Fruit fly (Drosophila melanogaster) whole organism, embryonic: ENCODE measurements around the gene spas.

Experiments used
- CG11398 ChIP-seq: fragments of 200-800 bp; sonication (Bioruptor generic); optimal IDR thresholded peaks from 2 replicates; lab custom pipeline; 2016; ENCODE audit warnings: missing biosample characterization, missing genetic modification characterization
- CG11695 ChIP-seq: fragments of 200-800 bp; sonication (Bioruptor generic); IDR thresholded peaks from 3 replicates; pipeline ENCODE4 v1.3.6; 2022; ENCODE audit warnings: missing biosample characterization, missing genetic modification characterization
- CG1529 ChIP-seq: fragments of 200-800 bp; sonication (Bioruptor generic); optimal IDR thresholded peaks from 3 replicates; lab custom pipeline; 2018; ENCODE audit warnings: missing biosample characterization, missing genetic modification characterization
- CG2120 ChIP-seq: fragments of 200-800 bp; sonication (Bioruptor generic); optimal IDR thresholded peaks from 3 replicates; lab custom pipeline; 2016; ENCODE audit warnings: missing biosample characterization, missing genetic modification characterization
- CG2678 ChIP-seq: fragments of 200-800 bp; sonication (Bioruptor generic); optimal IDR thresholded peaks from 3 replicates; lab custom pipeline; 2019; ENCODE audit warnings: missing biosample characterization, mild to moderate bottlenecking, missing genetic modification characterization, moderate library complexity
- CG2712 ChIP-seq: fragments of 200-800 bp; optimal IDR thresholded peaks from 3 replicates; lab custom pipeline; 2019; ENCODE audit warnings: missing biosample characterization, mild to moderate bottlenecking, missing genetic modification characterization, moderate library complexity
- CG3163 ChIP-seq: fragments of 200-800 bp; sonication (Bioruptor generic); optimal IDR thresholded peaks from 3 replicates; lab custom pipeline; 2016; ENCODE audit warnings: missing biosample characterization, missing genetic modification characterization
- CG34376 ChIP-seq: fragments of 200-800 bp; sonication (Bioruptor generic); optimal IDR thresholded peaks from 2 replicates; lab custom pipeline; 2018; ENCODE audit warnings: missing biosample characterization, mild to moderate bottlenecking, missing genetic modification characterization
- CG3847 ChIP-seq: fragments of 200-800 bp; sonication (Bioruptor generic); IDR thresholded peaks from 2 replicates; pipeline ENCODE4 v1.3.6; 2022; ENCODE audit warnings: missing biosample characterization, missing genetic modification characterization
- CG3995 ChIP-seq: fragments of 200-800 bp; sonication (Bioruptor generic); optimal IDR thresholded peaks from 3 replicates; lab custom pipeline; 2016; ENCODE audit warnings: missing biosample characterization, missing genetic modification characterization
- CG4617 ChIP-seq: fragments of 200-800 bp; sonication (Bioruptor generic); optimal IDR thresholded peaks from 3 replicates; lab custom pipeline; 2016; ENCODE audit warnings: missing biosample characterization, missing genetic modification characterization, borderline replicate concordance
- CG6765 ChIP-seq: fragments of 200-800 bp; sonication (Bioruptor generic); optimal IDR thresholded peaks from 3 replicates; lab custom pipeline; 2017; ENCODE audit warnings: missing biosample characterization, mild to moderate bottlenecking, missing genetic modification characterization
- CG6854 ChIP-seq: fragments of 200-800 bp; sonication (Bioruptor generic); optimal IDR thresholded peaks from 3 replicates; lab custom pipeline; 2017; ENCODE audit warnings: missing biosample characterization, mild to moderate bottlenecking, missing genetic modification characterization
- CG7271 ChIP-seq: fragments of 200-800 bp; sonication (Bioruptor generic); optimal IDR thresholded peaks from 2 replicates; lab custom pipeline; 2018; ENCODE audit warnings: missing biosample characterization, mild to moderate bottlenecking, missing genetic modification characterization, moderate library complexity
- CG7745 ChIP-seq: fragments of 200-800 bp; sonication (Bioruptor generic); optimal IDR thresholded peaks from 2 replicates; lab custom pipeline; 2018; ENCODE audit warnings: missing biosample characterization, mild to moderate bottlenecking, missing genetic modification characterization, moderate library complexity
- CG8290 ChIP-seq, 3 experiments: fragments of 200-800 bp; sonication (Bioruptor generic); optimal IDR thresholded peaks; 2 replicates each; lab custom pipeline; 2016 to 2019; ENCODE audit warnings: missing biosample characterization in 3 of 3, missing genetic modification characterization in 3 of 3, mild to moderate bottlenecking in 2 of 3, moderate library complexity in 1 of 3
- CG9932 ChIP-seq: fragments of 200-800 bp; sonication (Bioruptor generic); IDR thresholded peaks from 2 replicates; pipeline ENCODE4 v1.3.6; 2022; ENCODE audit warnings: missing biosample characterization, missing genetic modification characterization
- CkIIα-i1 ChIP-seq: fragments of 200-800 bp; sonication (Bioruptor generic); IDR thresholded peaks from 2 replicates; pipeline ENCODE4 v1.3.6; 2022; ENCODE audit warnings: missing biosample characterization, missing genetic modification characterization
- D19A ChIP-seq: fragments of 200-800 bp; optimal IDR thresholded peaks from 3 replicates; lab custom pipeline; 2019; ENCODE audit warnings: missing biosample characterization, mild to moderate bottlenecking, missing genetic modification characterization, moderate library complexity
- Dfd ChIP-seq, 2 experiments: fragments of >200 bp; optimal IDR thresholded peaks; 2 replicates each; lab custom pipeline; 2017; ENCODE audit warnings: missing biosample characterization in 2 of 2, missing genetic modification characterization in 2 of 2
- Doc3 ChIP-seq: fragments of 200-800 bp; sonication (Bioruptor generic); IDR thresholded peaks from 3 replicates; pipeline ENCODE4 v1.3.6; 2022; ENCODE audit warnings: missing biosample characterization, missing genetic modification characterization; ENCODE audit not compliant: partially characterized antibody
- ERR ChIP-seq: fragments of 200-800 bp; sonication (Bioruptor generic); optimal IDR thresholded peaks from 2 replicates; lab custom pipeline; 2016; ENCODE audit warnings: missing biosample characterization, missing genetic modification characterization
- Hmr ChIP-seq: fragments of 200-800 bp; sonication (Bioruptor generic); optimal IDR thresholded peaks from 3 replicates; lab custom pipeline; 2017; ENCODE audit warnings: mild to moderate bottlenecking, missing biosample characterization, missing genetic modification reagents, missing genetic modification characterization
- Kr ChIP-seq: fragments of 200-800 bp; sonication (Bioruptor generic); optimal IDR thresholded peaks from 2 replicates; lab custom pipeline; 2017; ENCODE audit warnings: missing biosample characterization, mild to moderate bottlenecking, missing genetic modification characterization
- Mad ChIP-seq: fragments of 200-800 bp; sonication (Bioruptor generic); optimal IDR thresholded peaks from 2 replicates; lab custom pipeline; 2016; ENCODE audit warnings: missing biosample characterization, missing genetic modification characterization
- Med ChIP-seq: fragments of 200-800 bp; sonication (Bioruptor generic); peaks from one replicate; lab custom pipeline; 2016; ENCODE audit warnings: missing biosample characterization, missing genetic modification characterization, mild to moderate bottlenecking, inconsistent platforms, moderate library complexity
- Opbp ChIP-seq: fragments of 200-800 bp; sonication (Bioruptor generic); IDR thresholded peaks from 3 replicates; pipeline ENCODE4 v1.3.6; 2022; ENCODE audit warnings: missing biosample characterization, missing genetic modification characterization; ENCODE audit not compliant: partially characterized antibody
- PHDP ChIP-seq: fragments of 200-800 bp; sonication (Bioruptor generic); optimal IDR thresholded peaks from 3 replicates; lab custom pipeline; 2018; ENCODE audit warnings: missing biosample characterization, mild to moderate bottlenecking, missing genetic modification characterization, moderate library complexity
- Pdp1 ChIP-seq, 2 experiments: fragments of 200-800 bp; sonication (Bioruptor generic); optimal IDR thresholded peaks; 3 replicates each; lab custom pipeline; 2016; ENCODE audit warnings: missing biosample characterization in 2 of 2, missing genetic modification characterization in 2 of 2, mild to moderate bottlenecking in 1 of 2, moderate library complexity in 1 of 2
- Poxn ChIP-seq: fragments of 200-800 bp; sonication (Bioruptor generic); IDR thresholded peaks from 2 replicates; pipeline ENCODE4 v1.3.6; 2022; ENCODE audit warnings: missing biosample characterization, missing genetic modification characterization
- Sox102F ChIP-seq: fragments of 200-800 bp; sonication (Bioruptor generic); optimal IDR thresholded peaks from 2 replicates; lab custom pipeline; 2018; ENCODE audit warnings: missing biosample characterization, mild to moderate bottlenecking, missing genetic modification characterization, moderate library complexity
- ara ChIP-seq: fragments of 200-800 bp; sonication (Bioruptor generic); IDR thresholded peaks from 2 replicates; pipeline ENCODE4 v1.3.6; 2022; ENCODE audit warnings: missing biosample characterization, missing genetic modification characterization
- ash1 ChIP-seq: fragments of 200-800 bp; sonication (Bioruptor generic); optimal IDR thresholded peaks from 2 replicates; lab custom pipeline; 2018; ENCODE audit warnings: missing biosample characterization, mild to moderate bottlenecking, missing genetic modification characterization
- bab2 ChIP-seq: fragments of 200-800 bp; sonication (Bioruptor generic); optimal IDR thresholded peaks from 2 replicates; lab custom pipeline; 2016; ENCODE audit warnings: missing biosample characterization, missing genetic modification characterization
- cg ChIP-seq: fragments of 200-800 bp; sonication (Bioruptor generic); optimal IDR thresholded peaks from 3 replicates; lab custom pipeline; 2019; ENCODE audit warnings: missing biosample characterization, mild to moderate bottlenecking, missing genetic modification characterization, moderate library complexity
- cwo ChIP-seq: fragments of 200-800 bp; sonication (Bioruptor generic); optimal IDR thresholded peaks from 3 replicates; lab custom pipeline; 2017; ENCODE audit warnings: missing biosample characterization, missing genetic modification characterization, mild to moderate bottlenecking, moderate library complexity, missing genetic modification reagents
- danr ChIP-seq: fragments of 200-800 bp; sonication (Bioruptor generic); IDR thresholded peaks from 2 replicates; pipeline ENCODE4 v1.3.6; 2022; ENCODE audit warnings: missing biosample characterization, missing genetic modification characterization
- grau ChIP-seq: fragments of 200-800 bp; optimal IDR thresholded peaks from 3 replicates; lab custom pipeline; 2019; ENCODE audit warnings: missing biosample characterization, mild to moderate bottlenecking, missing genetic modification characterization, moderate library complexity
- jing ChIP-seq: fragments of 200-800 bp; sonication (Bioruptor generic); optimal IDR thresholded peaks from 2 replicates; lab custom pipeline; 2018; ENCODE audit warnings: missing biosample characterization, mild to moderate bottlenecking, missing genetic modification characterization
- kay ChIP-seq: fragments of 200-800 bp; sonication (Bioruptor generic); optimal IDR thresholded peaks from 2 replicates; lab custom pipeline; 2016; ENCODE audit warnings: missing biosample characterization, missing genetic modification characterization
- lilli ChIP-seq: fragments of 200-800 bp; sonication (Bioruptor generic); optimal IDR thresholded peaks from 3 replicates; lab custom pipeline; 2016; ENCODE audit warnings: missing biosample characterization, missing genetic modification characterization
- lmd ChIP-seq: fragments of 200-800 bp; sonication (Bioruptor generic); IDR thresholded peaks from 2 replicates; pipeline ENCODE4 v1.3.6; 2022; ENCODE audit warnings: missing biosample characterization, missing genetic modification characterization
- luna ChIP-seq: fragments of 200-800 bp; sonication (Bioruptor generic); optimal IDR thresholded peaks from 2 replicates; lab custom pipeline; 2016; ENCODE audit warnings: missing biosample characterization, missing genetic modification characterization
- nmo ChIP-seq: fragments of 200-800 bp; sonication (Bioruptor generic); optimal IDR thresholded peaks from 2 replicates; lab custom pipeline; 2018; ENCODE audit warnings: missing biosample characterization, mild to moderate bottlenecking, missing genetic modification characterization, moderate library complexity
- p53 ChIP-seq: fragments of 200-800 bp; sonication (Bioruptor generic); optimal IDR thresholded peaks from 2 replicates; lab custom pipeline; 2016; ENCODE audit warnings: missing biosample characterization, missing genetic modification characterization
- shn ChIP-seq: fragments of 200-800 bp; sonication (Bioruptor generic); optimal IDR thresholded peaks from 3 replicates; lab custom pipeline; 2016; ENCODE audit warnings: missing biosample characterization, missing genetic modification characterization
- slp2 ChIP-seq: fragments of 200-800 bp; sonication (Bioruptor generic); optimal IDR thresholded peaks from 2 replicates; lab custom pipeline; 2016; ENCODE audit warnings: missing biosample characterization, missing genetic modification characterization
- sqz ChIP-seq: fragments of 200-800 bp; sonication (Bioruptor generic); optimal IDR thresholded peaks from 3 replicates; lab custom pipeline; 2018; ENCODE audit warnings: missing biosample characterization, mild to moderate bottlenecking, missing genetic modification characterization
- tgo ChIP-seq: fragments of 200-800 bp; sonication (Bioruptor generic); IDR thresholded peaks from 3 replicates; pipeline ENCODE4 v1.3.6; 2022; ENCODE audit warnings: missing biosample characterization, missing genetic modification characterization
- trh ChIP-seq: fragments of 200-800 bp; sonication (Bioruptor generic); optimal IDR thresholded peaks from 2 replicates; lab custom pipeline; 2016; ENCODE audit warnings: missing biosample characterization, missing genetic modification characterization

The spas gene

DNA sequence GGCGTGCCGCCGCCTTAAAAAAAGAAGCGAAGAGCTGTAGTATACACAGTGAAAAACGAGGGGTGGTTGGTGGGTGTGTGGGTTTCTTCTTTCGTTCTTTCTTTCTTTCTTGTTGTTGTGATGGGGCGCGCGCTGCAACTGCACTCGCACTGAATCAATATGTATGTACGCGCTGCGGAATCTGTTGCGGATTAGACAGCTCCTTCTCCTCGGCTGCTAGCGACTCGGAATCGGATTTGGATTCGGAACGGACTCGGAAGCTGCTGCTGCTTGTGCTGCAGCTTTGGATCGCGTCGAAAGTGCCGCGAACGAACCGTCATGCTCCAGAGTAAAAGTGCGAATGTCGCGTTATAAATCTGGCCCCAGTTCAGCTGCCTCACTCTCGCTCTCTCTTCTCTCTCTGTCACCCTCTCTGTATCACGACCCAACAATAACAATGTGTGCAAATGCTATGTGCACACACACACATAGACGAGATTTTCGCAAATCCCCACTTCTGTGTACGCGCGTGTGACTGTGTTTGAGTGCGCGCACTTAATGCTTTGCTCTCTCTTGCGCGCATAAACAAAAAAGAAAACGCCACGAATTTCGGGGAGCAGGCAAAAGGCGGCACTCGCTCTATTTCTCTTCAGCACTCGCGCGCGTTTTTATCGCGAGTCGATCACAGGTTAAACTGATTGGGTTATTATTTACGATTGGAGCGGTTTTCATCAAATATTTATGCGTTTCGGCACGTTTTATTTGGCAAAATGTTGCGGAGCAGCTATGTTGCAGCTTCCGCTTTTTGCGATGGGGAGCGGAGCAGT is 6.8 kb upstream of the spas start (continued):
- TF ChIP-seq danr: no peak
- no peak for TF ChIP-seq luna (GFP tag; lab: Kevin White, UChicago)
- TF ChIP-seq Med (GFP tag; lab: Kevin White, UChicago): peak; percentile 49
- TF ChIP-seq shn (GFP tag; lab: Kevin White, UChicago): no peak
- TF ChIP-seq CG2678 (tag; lab: Kevin White, UChicago): no peak
- TF ChIP-seq jing (GFP tag; lab: Kevin White, UChicago): no peak
- no peak for TF ChIP-seq Pdp1 (GFP tag; optimal IDR thresholded peaks at IDR 0.05; lab: Kevin White, UChicago)
- no peak for TF ChIP-seq Mad (GFP tag; lab: Kevin White, UChicago)
- TF ChIP-seq CG11695 (GFP tag; lab: Robert Waterston, UW): peak; percentile 25; the same call in 2 of the 3 replicates
- TF ChIP-seq CG3163 (GFP tag; lab: Kevin White, UChicago): no peak
- no peak for TF ChIP-seq Doc3 (GFP tag; lab: Robert Waterston, UW)
- TF ChIP-seq Dfd (GFP tag; optimal IDR thresholded peaks at IDR 0.05; lab: Kevin White, UChicago): no peak
- no peak for TF ChIP-seq CG34376 (GFP tag; lab: Kevin White, UChicago)
- no peak for TF ChIP-seq Hmr
- TF ChIP-seq ara (GFP tag; lab: Robert Waterston, UW): no peak
- no peak for TF ChIP-seq nmo (GFP tag; lab: Kevin White, UChicago)
- TF ChIP-seq CG4617 (GFP tag; lab: Kevin White, UChicago): peak; percentile 46
- TF ChIP-seq CG7745 (tag; lab: Kevin White, UChicago): no peak
- TF ChIP-seq cwo (GFP tag; lab: Kevin White, UChicago): no peak
- TF ChIP-seq lmd: no peak
- no peak for TF ChIP-seq lilli (GFP tag; lab: Kevin White, UChicago)
- TF ChIP-seq CG3995: no peak
- no peak for TF ChIP-seq ash1 (GFP tag; lab: Kevin White, UChicago)
- no peak for TF ChIP-seq Opbp (GFP tag; lab: Robert Waterston, UW)
- no peak for TF ChIP-seq CkIIα-i1 (GFP tag; lab: Robert Waterston, UW)
- no peak for TF ChIP-seq Kr (GFP tag; lab: Kevin White, UChicago)
- peak; percentile 22 for TF ChIP-seq D19A
- no peak for TF ChIP-seq sqz (GFP tag; lab: Kevin White, UChicago)
- TF ChIP-seq CG7271 (tag; lab: Kevin White, UChicago): no peak
- no peak for TF ChIP-seq PHDP (tag; lab: Kevin White, UChicago)
- TF ChIP-seq CG2712 (tag; lab: Kevin White, UChicago): no peak
- TF ChIP-seq CG11398: no peak
- TF ChIP-seq trh: no peak
- TF ChIP-seq CG6854 (GFP tag; lab: Kevin White, UChicago): peak; percentile 51
- no peak for TF ChIP-seq CG2120 (GFP tag; lab: Kevin White, UChicago)
- TF ChIP-seq CG3847 (GFP tag; lab: Robert Waterston, UW): no peak
- no peak for TF ChIP-seq CG6765
- TF ChIP-seq Sox102F (GFP tag; lab: Kevin White, UChicago): no peak
- peak; percentile 85 for TF ChIP-seq cg (GFP tag; lab: Kevin White, UChicago)
- TF ChIP-seq p53: no peak
- no peak for TF ChIP-seq slp2
- TF ChIP-seq bab2: peak; percentile 0
- TF ChIP-seq CG9932 (GFP tag; lab: Robert Waterston, UW): no peak
- no peak for TF ChIP-seq ERR (GFP tag; lab: Kevin White, UChicago)
- TF ChIP-seq grau: no peak
- TF ChIP-seq CG1529 (GFP tag; lab: Kevin White, UChicago): no peak
- no peak for TF ChIP-seq tgo
- no peak for TF ChIP-seq Poxn (GFP tag; lab: Robert Waterston, UW)
- no peak for TF ChIP-seq kay (GFP tag; lab: Kevin White, UChicago)
- TF ChIP-seq CG8290 (GFP tag; optimal IDR thresholded peaks at IDR 0.05; lab: Kevin White, UChicago): no peak
- peak in 1 of 2 experiments; percentile 32 for TF ChIP-seq CG8290 (tag; optimal IDR thresholded peaks at IDR 0.05; lab: Kevin White, UChicago)
